Fruit fly (Drosophila melanogaster) whole organism, prepupa: ENCODE data around the gene CG9667.

Source experiments
- CG11762 ChIP-seq: fragments of 200-800 bp; sonication (Bioruptor generic); optimal IDR thresholded peaks from 3 replicates; lab custom pipeline; 2016; ENCODE audit warnings: missing biosample characterization, missing genetic modification characterization; ENCODE audit not compliant: insufficient read depth
- CG6808 ChIP-seq: fragments of 200-800 bp; sonication (Bioruptor generic); optimal IDR thresholded peaks from 3 replicates; lab custom pipeline; 2017; ENCODE audit warnings: missing biosample characterization, missing genetic modification characterization, mild to moderate bottlenecking, moderate library complexity, missing genetic modification reagents
- CG7368 ChIP-seq: fragments of 200-800 bp; sonication (Bioruptor generic); optimal IDR thresholded peaks from 3 replicates; lab custom pipeline; 2016; ENCODE audit warnings: missing biosample characterization, missing genetic modification characterization
- CG8319 ChIP-seq: fragments of 200-800 bp; sonication (Bioruptor generic); optimal IDR thresholded peaks from 3 replicates; lab custom pipeline; 2016; ENCODE audit warnings: missing biosample characterization, missing genetic modification characterization
- CG9139 ChIP-seq: fragments of 200-800 bp; sonication (Bioruptor generic); optimal IDR thresholded peaks from 3 replicates; lab custom pipeline; 2017; ENCODE audit warnings: missing biosample characterization, mild to moderate bottlenecking, missing genetic modification characterization
- Ets21C ChIP-seq: fragments of 200-800 bp; sonication (Bioruptor generic); optimal IDR thresholded peaks from 3 replicates; lab custom pipeline; 2016; ENCODE audit warnings: missing biosample characterization, missing genetic modification characterization
- Hr4 ChIP-seq: fragments of 200-800 bp; sonication (Bioruptor generic); optimal IDR thresholded peaks from 3 replicates; lab custom pipeline; 2016; ENCODE audit warnings: missing biosample characterization, missing genetic modification characterization
- Met ChIP-seq: fragments of 200-800 bp; sonication (Bioruptor generic); optimal IDR thresholded peaks from 3 replicates; lab custom pipeline; 2016; ENCODE audit warnings: missing biosample characterization, missing genetic modification characterization
- OdsH ChIP-seq: fragments of 200-800 bp; sonication (Bioruptor generic); optimal IDR thresholded peaks from 3 replicates; lab custom pipeline; 2016; ENCODE audit warnings: missing biosample characterization, missing genetic modification characterization
- cyc ChIP-seq: fragments of 200-800 bp; sonication (Bioruptor generic); optimal IDR thresholded peaks from 3 replicates; lab custom pipeline; 2016; ENCODE audit warnings: missing biosample characterization, missing genetic modification characterization

- TF ChIP-seq OdsH (GFP tag; lab: Kevin White, UChicago) = no peak
- TF ChIP-seq CG7368 (GFP tag; lab: Kevin White, UChicago) = no peak
- TF ChIP-seq CG6808 (GFP tag; lab: Kevin White, UChicago) = peak; percentile 9
- TF ChIP-seq Met = peak; percentile 52
- TF ChIP-seq Ets21C (GFP tag; lab: Kevin White, UChicago) = no peak
- no peak for TF ChIP-seq CG11762
- TF ChIP-seq CG9139 (GFP tag; lab: Kevin White, UChicago) = no peak
- TF ChIP-seq cyc = peak; percentile 41
- TF ChIP-seq Hr4 = no peak
- no peak for TF ChIP-seq CG8319
These were observed 6.2 kb upstream of the CG9667 start for dm6 chr3R:8132398-8132797.
